Fruit fly (Drosophila melanogaster): ENCODE data around the gene CG32816.

The CG32816 gene

dm6 chrX:470626-471025 is at the start of gene CG32816:
Gene CG32816, minus strand, starts transcription at chrX:470726.
- TF ChIP-seq Pif1A (GFP tag; optimal IDR thresholded peaks at IDR 0.05) (no peak), CG8301 (tag; optimal IDR thresholded peaks at IDR 0.05) (no peak)

dm6 chrX:518858-519257 is 48.3 kb upstream of the CG32816 start:
- TF ChIP-seq CG13204 (GFP tag; optimal IDR thresholded peaks at IDR 0.05) (no peak), CG10348 (GFP tag; IDR thresholded peaks at IDR 0.05) (no peak), CG15710 (tag; optimal IDR thresholded peaks at IDR 0.05) (no peak), CG32121 (GFP tag; IDR thresholded peaks at IDR 0.05) (no peak), CG14655 (GFP tag; optimal IDR thresholded peaks at IDR 0.05) (no peak), CG17806 (tag; optimal IDR thresholded peaks at IDR 0.05) (no peak), CG8159 (tag; optimal IDR thresholded peaks at IDR 0.05) (no peak), D1 (tag; optimal IDR thresholded peaks at IDR 0.05) (no peak), CG34367 (tag; optimal IDR thresholded peaks at IDR 0.05) (no peak), CG9948 (tag; optimal IDR thresholded peaks at IDR 0.05) (no peak), Pif1A (GFP tag; optimal IDR thresholded peaks at IDR 0.05) (no peak), Snoo (tag; optimal IDR thresholded peaks at IDR 0.05) (no peak), CG12605 (GFP tag; IDR thresholded peaks at IDR 0.05) (no peak), CG4496 (GFP tag; IDR thresholded peaks at IDR 0.05) (no peak), rn (GFP tag; IDR thresholded peaks at IDR 0.05) (no peak), gl (tag; optimal IDR thresholded peaks at IDR 0.05) (no peak), fd96Ca (GFP tag; IDR thresholded peaks at IDR 0.05) (no peak), CG8301 (tag; optimal IDR thresholded peaks at IDR 0.05) (no peak), Ets98B (GFP tag; IDR thresholded peaks at IDR 0.05) (no peak), EcR (GFP tag; optimal IDR thresholded peaks at IDR 0.05) (no peak)

- no peak for TF ChIP-seq CG4496 (GFP tag; IDR thresholded peaks at IDR 0.05)
- no peak for TF ChIP-seq Pif1A (GFP tag; optimal IDR thresholded peaks at IDR 0.05)
- TF ChIP-seq Pif1B (GFP tag; optimal IDR thresholded peaks at IDR 0.05), result no peak
- TF ChIP-seq gl (tag; optimal IDR thresholded peaks at IDR 0.05), result no peak
- TF ChIP-seq CG34367 (tag; optimal IDR thresholded peaks at IDR 0.05), result no peak
- no peak for TF ChIP-seq CG14655 (GFP tag; optimal IDR thresholded peaks at IDR 0.05)
- no peak for TF ChIP-seq CG9948 (tag; optimal IDR thresholded peaks at IDR 0.05)
- TF ChIP-seq rn (GFP tag; IDR thresholded peaks at IDR 0.05), result no peak
- no peak for TF ChIP-seq CG8159 (tag; optimal IDR thresholded peaks at IDR 0.05)
- TF ChIP-seq fd96Ca (GFP tag; IDR thresholded peaks at IDR 0.05), result no peak
- no peak for TF ChIP-seq CG10348 (GFP tag; IDR thresholded peaks at IDR 0.05)
- no peak for TF ChIP-seq CG8301 (tag; optimal IDR thresholded peaks at IDR 0.05)
- TF ChIP-seq CG13204 (GFP tag; optimal IDR thresholded peaks at IDR 0.05), result no peak
- no peak for TF ChIP-seq Snoo (tag; optimal IDR thresholded peaks at IDR 0.05)
- TF ChIP-seq EcR (GFP tag; optimal IDR thresholded peaks at IDR 0.05), result no peak
Observed at dm6 chrX:515676-516075, 45.1 kb upstream of the CG32816 start.

- no peak for TF ChIP-seq EcR (GFP tag; optimal IDR thresholded peaks at IDR 0.05)
- no peak for TF ChIP-seq CG15710 (tag; optimal IDR thresholded peaks at IDR 0.05)
- TF ChIP-seq gl (tag; optimal IDR thresholded peaks at IDR 0.05), result no peak
- TF ChIP-seq CG8159 (tag; optimal IDR thresholded peaks at IDR 0.05), result no peak
- TF ChIP-seq CG9948 (tag; optimal IDR thresholded peaks at IDR 0.05), result no peak
- no peak for TF ChIP-seq CG32121 (GFP tag; IDR thresholded peaks at IDR 0.05)
- no peak for TF ChIP-seq CG14655 (GFP tag; optimal IDR thresholded peaks at IDR 0.05)
- TF ChIP-seq CG17806 (tag; optimal IDR thresholded peaks at IDR 0.05), result no peak
- no peak for TF ChIP-seq Ets98B (GFP tag; IDR thresholded peaks at IDR 0.05)
- no peak for TF ChIP-seq D1 (tag; optimal IDR thresholded peaks at IDR 0.05)
- TF ChIP-seq Snoo (tag; optimal IDR thresholded peaks at IDR 0.05), result no peak
- no peak for TF ChIP-seq Pif1B (GFP tag; optimal IDR thresholded peaks at IDR 0.05)
- TF ChIP-seq Pif1A (GFP tag; optimal IDR thresholded peaks at IDR 0.05), result no peak
- no peak for TF ChIP-seq CG12605 (GFP tag; IDR thresholded peaks at IDR 0.05)
- no peak for TF ChIP-seq rn (GFP tag; IDR thresholded peaks at IDR 0.05)
- TF ChIP-seq CG34367 (tag; optimal IDR thresholded peaks at IDR 0.05), result no peak
- TF ChIP-seq CG4496 (GFP tag; IDR thresholded peaks at IDR 0.05), result no peak
Observed at dm6 chrX:512527-512926, 42.0 kb upstream of the CG32816 start.

- TF ChIP-seq CG34367 (tag; optimal IDR thresholded peaks at IDR 0.05), result no peak
- TF ChIP-seq fd96Ca (GFP tag; IDR thresholded peaks at IDR 0.05), result no peak
- TF ChIP-seq gl (tag; optimal IDR thresholded peaks at IDR 0.05), result no peak
- TF ChIP-seq Ets98B (GFP tag; IDR thresholded peaks at IDR 0.05), result no peak
- no peak for TF ChIP-seq Snoo (tag; optimal IDR thresholded peaks at IDR 0.05)
- TF ChIP-seq CG14655 (GFP tag; optimal IDR thresholded peaks at IDR 0.05), result no peak
- no peak for TF ChIP-seq rn (GFP tag; IDR thresholded peaks at IDR 0.05)
- TF ChIP-seq CG8301 (tag; optimal IDR thresholded peaks at IDR 0.05), result no peak
- no peak for TF ChIP-seq CG8159 (tag; optimal IDR thresholded peaks at IDR 0.05)
- no peak for TF ChIP-seq EcR (GFP tag; optimal IDR thresholded peaks at IDR 0.05)
- TF ChIP-seq CG17806 (tag; optimal IDR thresholded peaks at IDR 0.05), result no peak
- no peak for TF ChIP-seq D1 (tag; optimal IDR thresholded peaks at IDR 0.05)
Observed at dm6 chrX:510528-510927, 40.0 kb upstream of the CG32816 start.

dm6 chrX:509117-509516 is 38.6 kb upstream of the CG32816 start, which contains the start of gene arg:
Gene arg, plus strand, starts transcription at chrX:509435.
- TF ChIP-seq EcR (GFP tag; optimal IDR thresholded peaks at IDR 0.05) (peak; percentile 65), CG8159 (tag; optimal IDR thresholded peaks at IDR 0.05) (no peak)

- TF ChIP-seq gl (tag; optimal IDR thresholded peaks at IDR 0.05) (peak; percentile 26), rn (GFP tag; IDR thresholded peaks at IDR 0.05) (peak; percentile 29; the same call in 1 of the 2 replicates), CG8301 (tag; optimal IDR thresholded peaks at IDR 0.05) (peak; percentile 77), Pif1B (GFP tag; optimal IDR thresholded peaks at IDR 0.05) (peak; percentile 61), CG17806 (tag; optimal IDR thresholded peaks at IDR 0.05) (peak; percentile 63), CG34367 (tag; optimal IDR thresholded peaks at IDR 0.05) (peak; percentile 67), CG32121 (GFP tag; IDR thresholded peaks at IDR 0.05) (peak; percentile 81), D1 (tag; optimal IDR thresholded peaks at IDR 0.05) (no peak), Ets98B (GFP tag; IDR thresholded peaks at IDR 0.05) (peak; percentile 56), CG8159 (tag; optimal IDR thresholded peaks at IDR 0.05) (peak; percentile 76), fd96Ca (GFP tag; IDR thresholded peaks at IDR 0.05) (peak; percentile 84), CG12605 (GFP tag; IDR thresholded peaks at IDR 0.05) (peak; percentile 34; the same call in 1 of the 2 replicates), EcR (GFP tag; optimal IDR thresholded peaks at IDR 0.05) (no peak), Pif1A (GFP tag; optimal IDR thresholded peaks at IDR 0.05) (no peak), CG15710 (tag; optimal IDR thresholded peaks at IDR 0.05) (peak; percentile 67), CG9948 (tag; optimal IDR thresholded peaks at IDR 0.05) (peak; percentile 70), Snoo (tag; optimal IDR thresholded peaks at IDR 0.05) (peak; percentile 61), CG10348 (GFP tag; IDR thresholded peaks at IDR 0.05) (peak; percentile 37; the same call in 1 of the 2 replicates), CG14655 (GFP tag; optimal IDR thresholded peaks at IDR 0.05) (no peak), CG13204 (GFP tag; optimal IDR thresholded peaks at IDR 0.05) (peak; percentile 69), CG4496 (GFP tag; IDR thresholded peaks at IDR 0.05) (peak; percentile 66)
Observed at dm6 chrX:499589-500041, 29.1 kb upstream of the CG32816 start.

All from whole organism, pupa.